Worm (Caenorhabditis elegans): ENCODE results near the gene snr-1.

The snr-1 gene

DNA sequence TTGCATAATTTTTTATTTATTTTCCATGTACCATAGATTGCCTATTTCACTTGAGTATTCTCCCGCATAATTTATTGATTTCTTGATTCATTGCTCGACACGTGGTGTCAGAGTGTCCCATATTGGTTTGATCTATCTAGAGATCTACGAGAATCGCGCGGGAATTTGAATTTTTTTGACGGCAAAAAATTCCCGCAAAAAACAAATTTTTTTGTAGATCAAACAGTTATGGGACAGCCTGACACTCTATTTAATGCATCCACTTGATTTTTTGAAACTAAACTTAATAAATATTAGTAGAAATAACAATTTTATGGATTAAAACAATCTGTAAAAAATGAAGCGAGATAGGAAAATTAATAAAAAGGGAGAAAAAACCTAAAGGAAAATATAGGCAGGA is 38.1 kb downstream of the snr-1 start:
- TF ChIP-seq snpc-1.2 (GFP tag; IDR thresholded peaks at IDR 0.05) (peak; percentile 41; the same call in 1 of the 2 replicates), nhr-77 (tag; optimal IDR thresholded peaks at IDR 0.05) (no peak)

DNA sequence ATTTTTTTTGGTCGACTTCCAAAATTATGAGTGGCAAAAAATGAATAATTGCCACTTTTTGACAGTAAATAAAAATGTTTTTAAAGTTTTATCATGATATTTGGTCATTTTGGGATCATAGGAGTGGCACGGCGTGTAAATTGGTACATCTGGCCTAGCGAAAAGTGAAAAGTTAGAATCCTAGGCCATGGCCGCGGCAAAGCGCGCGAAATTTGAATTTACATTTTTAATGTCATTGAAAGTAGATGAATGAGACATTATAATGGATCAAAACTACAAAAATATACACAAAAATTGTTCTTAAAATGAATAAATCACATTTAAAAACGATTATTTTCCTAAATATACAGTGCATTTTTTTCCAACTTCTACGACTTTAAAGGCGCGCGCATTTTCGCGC is 38.7 kb downstream of the snr-1 start:
- TF ChIP-seq dpl-1 (GFP tag; optimal IDR thresholded peaks at IDR 0.05) (peak; percentile 21), ces-1 (GFP tag; optimal IDR thresholded peaks at IDR 0.05) (no peak)

DNA sequence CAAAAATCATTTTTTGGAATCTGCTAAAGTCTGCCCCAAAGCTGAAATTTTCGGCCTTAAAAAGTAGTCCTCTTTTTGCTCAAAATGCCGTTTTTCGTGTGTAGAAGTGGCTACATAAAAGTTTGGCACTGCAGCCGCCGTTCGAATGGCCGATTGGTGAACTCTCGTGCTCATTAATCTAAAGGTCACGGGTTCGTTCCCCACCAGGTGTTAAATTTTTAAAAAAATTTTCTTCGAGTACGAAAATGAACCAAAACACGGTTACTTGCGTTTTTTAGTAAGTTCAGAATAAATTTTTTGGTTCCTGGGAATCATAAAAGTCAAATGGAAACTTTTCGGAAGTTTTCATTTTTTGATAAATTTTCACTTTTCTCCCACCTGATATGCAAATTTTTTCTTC is 39.4 kb downstream of the snr-1 start:
- TF ChIP-seq D1046.2 (GFP tag; IDR thresholded peaks at IDR 0.05) (0 out of 2 replicates have a peak, but pooled peaks have one; percentile 16), snpc-1.2 (GFP tag; IDR thresholded peaks at IDR 0.05) (peak; percentile 68)

DNA sequence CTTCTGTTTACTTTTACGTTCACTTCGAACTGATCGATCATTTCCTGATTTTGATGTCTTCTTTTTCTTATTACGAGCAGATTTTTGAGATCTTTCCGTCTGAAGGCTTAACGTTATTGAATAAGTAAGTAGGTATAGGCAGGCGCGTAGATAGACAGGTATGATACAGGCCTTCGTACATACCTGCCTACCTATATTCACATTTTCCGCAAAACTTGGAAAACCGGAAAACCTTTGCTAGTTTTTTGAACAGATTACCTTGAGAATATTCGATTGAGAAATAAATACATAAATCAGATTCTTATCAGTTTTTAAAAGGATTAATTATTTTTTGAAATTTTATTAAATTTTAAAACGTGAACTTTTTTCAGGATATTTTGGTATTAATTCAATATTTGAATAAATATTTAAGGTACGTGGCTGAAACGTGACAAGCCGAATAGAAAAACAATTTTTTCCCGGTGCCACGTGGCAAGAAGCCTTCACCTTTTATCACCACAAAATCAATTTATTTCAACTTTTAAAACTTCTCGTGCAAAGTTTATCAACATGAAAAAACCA is 43.3 kb downstream of the snr-1 start, which contains the start of the genes Y116A8C.37 and Y116A8C.38:
Y116A8C.37 (minus strand) TSS at position 101 of the 561 bp plus-strand sequence.
Y116A8C.38 (plus strand) TSS at position 511 of the 561 bp plus-strand sequence.
- TF ChIP-seq Y105C5A.15 (GFP tag; IDR thresholded peaks at IDR 0.05) (no peak), fkh-10 (GFP tag; optimal IDR thresholded peaks at IDR 0.05) (no peak), egl-27 (tag; optimal IDR thresholded peaks at IDR 0.05) (no peak), dpl-1 (GFP tag; optimal IDR thresholded peaks at IDR 0.05) (no peak), spr-3 (GFP tag; optimal IDR thresholded peaks at IDR 0.05) (no peak), ZK337.2 (GFP tag; IDR thresholded peaks at IDR 0.05) (no peak), lin-13 (GFP tag; optimal IDR thresholded peaks at IDR 0.05) (no peak), ceh-28 (tag; optimal IDR thresholded peaks at IDR 0.05) (no peak)

Data from whole organism, L4 larva.